Worm (Caenorhabditis elegans): Measurements from ENCODE around the gene R05D3.8.

Gene R05D3.8

DNA sequence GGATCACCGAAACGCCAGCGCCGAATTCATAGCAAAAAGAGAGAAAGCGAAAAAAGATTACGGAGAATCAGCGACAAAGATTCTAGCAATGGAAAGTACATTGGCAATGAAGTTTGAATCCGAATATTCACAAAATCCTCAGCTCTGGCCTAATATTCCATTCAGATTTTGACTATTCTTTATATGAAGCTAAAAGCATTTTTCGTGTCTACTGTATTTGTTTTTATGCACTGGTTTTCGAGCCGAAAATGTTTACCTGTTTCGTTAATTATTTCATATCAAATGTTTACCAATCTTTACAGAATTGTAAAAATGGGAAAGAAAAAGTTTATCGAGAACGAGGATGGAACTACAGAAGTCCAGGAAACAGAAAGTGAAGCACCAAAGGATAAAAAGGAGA, 49.9 kb downstream of the R05D3.8 start, which contains the start of gene F10E9.4:
Gene F10E9.4 (plus strand): TSS at position 301 of the 400 bp plus-strand sequence.
- TF ChIP-seq unc-42 (tag; optimal IDR thresholded peaks at IDR 0.05) (no peak), sdc-2 (tag; optimal IDR thresholded peaks at IDR 0.05) (no peak), ceh-24 (tag; optimal IDR thresholded peaks at IDR 0.05) (no peak), hlh-6 (tag; optimal IDR thresholded peaks at IDR 0.05) (no peak), gmeb-2 (tag; optimal IDR thresholded peaks at IDR 0.05) (no peak), tbx-2 (tag; optimal IDR thresholded peaks at IDR 0.05) (no peak), nhr-11 (tag; optimal IDR thresholded peaks at IDR 0.05) (no peak), hlh-15 (tag; optimal IDR thresholded peaks at IDR 0.05) (no peak), sox-4 (tag; optimal IDR thresholded peaks at IDR 0.05) (no peak), dmd-4 (tag; optimal IDR thresholded peaks at IDR 0.05; ENCODE audit: borderline replicate concordance) (no peak), hlh-8 (tag; optimal IDR thresholded peaks at IDR 0.05) (no peak), odd-2 (tag; optimal IDR thresholded peaks at IDR 0.05) (no peak), rnt-1 (tag; optimal IDR thresholded peaks at IDR 0.05) (no peak)

- TF ChIP-seq ceh-48 (tag; optimal IDR thresholded peaks at IDR 0.05), result no peak
- no peak for TF ChIP-seq dmd-4 (tag; optimal IDR thresholded peaks at IDR 0.05; ENCODE audit: borderline replicate concordance)
- TF ChIP-seq C08G9.2 (tag; optimal IDR thresholded peaks at IDR 0.05), result peak; percentile 86
- no peak for TF ChIP-seq hlh-15 (tag; optimal IDR thresholded peaks at IDR 0.05)
- peak; percentile 18 for TF ChIP-seq ztf-16 (tag; optimal IDR thresholded peaks at IDR 0.05)
- TF ChIP-seq nhr-11 (tag; optimal IDR thresholded peaks at IDR 0.05), result no peak
- TF ChIP-seq F13H6.1 (tag; optimal IDR thresholded peaks at IDR 0.05), result peak; percentile 21
- no peak for TF ChIP-seq ceh-19 (GFP tag; optimal IDR thresholded peaks at IDR 0.05)
- TF ChIP-seq hlh-13 (GFP tag; optimal IDR thresholded peaks at IDR 0.05), result no peak
- TF ChIP-seq zip-5 (tag; optimal IDR thresholded peaks at IDR 0.05), result peak; percentile 84
- no peak for TF ChIP-seq T23F11.4 (GFP tag; optimal IDR thresholded peaks at IDR 0.05)
- peak; percentile 2 for TF ChIP-seq ceh-18 (tag; optimal IDR thresholded peaks at IDR 0.05)
- no peak for TF ChIP-seq gmeb-2 (tag; optimal IDR thresholded peaks at IDR 0.05)
- no peak for TF ChIP-seq ceh-9 (tag; optimal IDR thresholded peaks at IDR 0.05)
- no peak for TF ChIP-seq syd-9 (tag; optimal IDR thresholded peaks at IDR 0.05)
- peak; percentile 45 for TF ChIP-seq fax-1 (tag; optimal IDR thresholded peaks at IDR 0.05)
- peak; percentile 75 for TF ChIP-seq elt-2 (tag; optimal IDR thresholded peaks at IDR 0.05)
- TF ChIP-seq lin-11 (tag; optimal IDR thresholded peaks at IDR 0.05), result no peak
- no peak for TF ChIP-seq pag-3 (tag; optimal IDR thresholded peaks at IDR 0.05; ENCODE audit: borderline replicate concordance)
- TF ChIP-seq hlh-30 (tag; optimal IDR thresholded peaks at IDR 0.05; ENCODE audit: insufficient read depth), result no peak
- TF ChIP-seq ceh-14 (tag; optimal IDR thresholded peaks at IDR 0.05), result peak; percentile 28
- no peak for TF ChIP-seq pat-9 (tag; optimal IDR thresholded peaks at IDR 0.05)
- no peak for TF ChIP-seq K02D7.2 (tag; optimal IDR thresholded peaks at IDR 0.05)
- TF ChIP-seq pax-1 (tag; optimal IDR thresholded peaks at IDR 0.05), result no peak
- TF ChIP-seq K09A11.1 (tag; optimal IDR thresholded peaks at IDR 0.05; ENCODE audit: insufficient read depth), result no peak
- no peak for TF ChIP-seq madf-2 (tag; optimal IDR thresholded peaks at IDR 0.05)
- no peak for TF ChIP-seq pha-2 (tag; optimal IDR thresholded peaks at IDR 0.05)
- no peak for TF ChIP-seq pqm-1 (tag; optimal IDR thresholded peaks at IDR 0.05)
- TF ChIP-seq unc-55 (GFP tag; optimal IDR thresholded peaks at IDR 0.05), result no peak
- TF ChIP-seq ttx-3 (tag; optimal IDR thresholded peaks at IDR 0.05), result peak; percentile 52
- no peak for TF ChIP-seq che-1 (tag; optimal IDR thresholded peaks at IDR 0.05)
- peak; percentile 94 for TF ChIP-seq ceh-31 (tag; optimal IDR thresholded peaks at IDR 0.05)
- TF ChIP-seq ceh-24 (tag; optimal IDR thresholded peaks at IDR 0.05), result no peak
- no peak for TF ChIP-seq C38D4.7 (GFP tag; optimal IDR thresholded peaks at IDR 0.05)
- peak; percentile 80 for TF ChIP-seq ref-2 (tag; optimal IDR thresholded peaks at IDR 0.05)
- no peak for TF ChIP-seq fkh-10 (GFP tag; optimal IDR thresholded peaks at IDR 0.05)
- no peak for TF ChIP-seq elt-4 (tag; optimal IDR thresholded peaks at IDR 0.05)
- peak; percentile 93 for TF ChIP-seq ceh-2 (tag; optimal IDR thresholded peaks at IDR 0.05)
- TF ChIP-seq tbx-7 (tag; optimal IDR thresholded peaks at IDR 0.05), result peak; percentile 81
- TF ChIP-seq sox-2 (GFP tag; IDR thresholded peaks at IDR 0.05), result no peak
- no peak for TF ChIP-seq unc-3 (GFP tag; conservative IDR thresholded peaks at IDR 0.05)
- TF ChIP-seq unc-3 (tag; optimal IDR thresholded peaks at IDR 0.05), result peak; percentile 29
- peak; percentile 24 for TF ChIP-seq unc-42 (tag; optimal IDR thresholded peaks at IDR 0.05)
- TF ChIP-seq odd-2 (tag; optimal IDR thresholded peaks at IDR 0.05), result no peak
- TF ChIP-seq unc-86 (tag; optimal IDR thresholded peaks at IDR 0.05), result peak; percentile 17
Measured at ce11 chrIII:8307356-8307755, 50.8 kb downstream of the R05D3.8 start, which contains the start of the genes F10E9.7 and F10E9.5. F10E9.7 (minus strand) TSS chrIII:8307441. F10E9.5 (plus strand) TSS chrIII:8307592.
